Worm (Caenorhabditis elegans) whole organism, late embryonic: ENCODE data around the gene col-144.
A peak's percentile ranks its signal among the peaks of the same experiment; 100 is the strongest.

Experiments used
- C08G9.2 ChIP-seq: sonication (generic microtip); optimal IDR thresholded peaks from 2 replicates; lab custom pipeline; 2016; ENCODE audit warnings: mild to moderate bottlenecking, missing genetic modification characterization, moderate library complexity, missing compliant biosample characterization
- C38D4.7 ChIP-seq: fragments of 200-800 bp; sonication (Bioruptor generic); optimal IDR thresholded peaks from 2 replicates; lab custom pipeline; 2018; ENCODE audit warnings: mild to moderate bottlenecking, missing genetic modification characterization, moderate library complexity, missing compliant biosample characterization
- K02D7.2 ChIP-seq: sonication (generic microtip); optimal IDR thresholded peaks from 2 replicates; lab custom pipeline; 2017; ENCODE audit warnings: mild to moderate bottlenecking, missing genetic modification characterization, missing compliant biosample characterization
- K09A11.1 ChIP-seq: sonication (generic microtip); optimal IDR thresholded peaks from 2 replicates; lab custom pipeline; 2017; ENCODE audit warnings: antibody characterized with exemption, mild to moderate bottlenecking, missing genetic modification characterization, missing compliant biosample characterization; ENCODE audit not compliant: insufficient read depth
- Y22D7AL.16 ChIP-seq: sonication (generic microtip); optimal IDR thresholded peaks from 2 replicates; lab custom pipeline; 2016; ENCODE audit warnings: missing genetic modification characterization, missing compliant biosample characterization
- ama-1 ChIP-seq: fragments of 150-350 bp; optimal IDR thresholded peaks from 2 replicates; lab custom pipeline; 2014
- ceh-14 ChIP-seq: sonication (generic microtip); optimal IDR thresholded peaks from 2 replicates; lab custom pipeline; 2016; ENCODE audit warnings: missing genotype, missing genetic modification characterization, missing compliant biosample characterization
- ceh-19 ChIP-seq: fragments of 200-800 bp; sonication (Bioruptor generic); optimal IDR thresholded peaks from 2 replicates; lab custom pipeline; 2018; ENCODE audit warnings: mild to moderate bottlenecking, missing genetic modification characterization, missing compliant biosample characterization
- ceh-2 ChIP-seq: sonication (generic microtip); optimal IDR thresholded peaks from 2 replicates; lab custom pipeline; 2016; ENCODE audit warnings: missing genotype, missing genetic modification characterization, missing compliant biosample characterization
- ceh-24 ChIP-seq: sonication (generic microtip); optimal IDR thresholded peaks from 2 replicates; lab custom pipeline; 2016; ENCODE audit warnings: mild to moderate bottlenecking, missing genetic modification characterization, missing compliant biosample characterization
- ceh-30 ChIP-seq: fragments of 150-350 bp; optimal IDR thresholded peaks from 2 replicates; lab custom pipeline; 2014; ENCODE audit warnings: missing biosample characterization, missing genetic modification characterization
- ceh-48 ChIP-seq: sonication (generic microtip); optimal IDR thresholded peaks from 2 replicates; lab custom pipeline; 2016; ENCODE audit warnings: missing genetic modification characterization, inconsistent platforms, missing compliant biosample characterization
- dve-1 ChIP-seq: sonication (generic microtip); optimal IDR thresholded peaks from 2 replicates; lab custom pipeline; 2017; ENCODE audit warnings: antibody characterized with exemption, mild to moderate bottlenecking, missing genetic modification characterization, missing compliant biosample characterization
- elt-2 ChIP-seq: sonication (generic microtip); optimal IDR thresholded peaks from 2 replicates; lab custom pipeline; 2016; ENCODE audit warnings: missing genetic modification reagents, missing genetic modification characterization, missing compliant biosample characterization
- ets-4 ChIP-seq: sonication (generic microtip); optimal IDR thresholded peaks from 2 replicates; lab custom pipeline; 2016; ENCODE audit warnings: missing genetic modification characterization, missing compliant biosample characterization
- eyg-1 ChIP-seq: sonication (generic microtip); optimal IDR thresholded peaks from 2 replicates; lab custom pipeline; 2016; ENCODE audit warnings: missing genotype, missing genetic modification characterization, missing compliant biosample characterization
- fkh-6 ChIP-seq: sonication (generic microtip); optimal IDR thresholded peaks from 2 replicates; lab custom pipeline; 2016; ENCODE audit warnings: missing genetic modification characterization, missing compliant biosample characterization
- hlh-30 ChIP-seq: sonication (generic microtip); optimal IDR thresholded peaks from 2 replicates; lab custom pipeline; 2017; ENCODE audit warnings: antibody characterized with exemption, missing genetic modification characterization, missing compliant biosample characterization; ENCODE audit not compliant: insufficient read depth
- hlh-6 ChIP-seq: sonication (generic microtip); optimal IDR thresholded peaks from 2 replicates; lab custom pipeline; 2016; ENCODE audit warnings: missing genotype, missing genetic modification characterization, missing compliant biosample characterization
- hlh-8 ChIP-seq: sonication (generic microtip); optimal IDR thresholded peaks from 2 replicates; lab custom pipeline; 2016; ENCODE audit warnings: missing genotype, missing genetic modification characterization, missing compliant biosample characterization
- lim-6 ChIP-seq: sonication (generic microtip); optimal IDR thresholded peaks from 2 replicates; lab custom pipeline; 2016; ENCODE audit warnings: missing genetic modification characterization, missing compliant biosample characterization
- lin-11 ChIP-seq: fragments of 200-800 bp; sonication (Bioruptor generic); optimal IDR thresholded peaks from 2 replicates; lab custom pipeline; 2018; ENCODE audit warnings: mild to moderate bottlenecking, missing genetic modification characterization, missing compliant biosample characterization
- madf-2 ChIP-seq: sonication (generic microtip); optimal IDR thresholded peaks from 2 replicates; lab custom pipeline; 2017; ENCODE audit warnings: missing genetic modification characterization, missing compliant biosample characterization
- nhr-232 ChIP-seq: sonication (generic microtip); optimal IDR thresholded peaks from 2 replicates; lab custom pipeline; 2016; ENCODE audit warnings: missing genetic modification characterization, missing compliant biosample characterization
- pag-3 ChIP-seq: sonication (generic microtip); optimal IDR thresholded peaks from 2 replicates; lab custom pipeline; 2016; ENCODE audit warnings: missing compliant biosample characterization, missing genetic modification characterization, borderline replicate concordance
- pax-1 ChIP-seq: fragments of 150-350 bp; optimal IDR thresholded peaks from 2 replicates; lab custom pipeline; 2014; ENCODE audit warnings: missing biosample characterization, missing genetic modification characterization
- pha-2 ChIP-seq: sonication (generic microtip); optimal IDR thresholded peaks from 2 replicates; lab custom pipeline; 2017; ENCODE audit warnings: mild to moderate bottlenecking, missing genetic modification characterization, missing compliant biosample characterization
- pha-4 ChIP-seq: fragments of 150-350 bp; optimal IDR thresholded peaks from 2 replicates; lab custom pipeline; 2018; ENCODE audit warnings: missing biosample characterization, missing genetic modification reagents, missing genetic modification characterization
- pqm-1 ChIP-seq: sonication (generic microtip); optimal IDR thresholded peaks from 2 replicates; lab custom pipeline; 2016; ENCODE audit warnings: missing genetic modification characterization, missing compliant biosample characterization
- pros-1 ChIP-seq: fragments of 150-350 bp; optimal IDR thresholded peaks from 2 replicates; lab custom pipeline; 2014; ENCODE audit warnings: missing biosample characterization, missing genetic modification reagents, missing genetic modification characterization
- sox-2 ChIP-seq: fragments of 200-800 bp; sonication (Bioruptor generic); IDR thresholded peaks from 2 replicates; pipeline ENCODE4 v1.3.6; 2022; ENCODE audit warnings: missing genetic modification reagents, missing genetic modification characterization, missing compliant biosample characterization
- syd-9 ChIP-seq: sonication (generic microtip); optimal IDR thresholded peaks from 2 replicates; lab custom pipeline; 2016; ENCODE audit warnings: mild to moderate bottlenecking, missing genetic modification characterization, moderate library complexity, missing compliant biosample characterization
- tbx-2 ChIP-seq: sonication (generic microtip); optimal IDR thresholded peaks from 2 replicates; lab custom pipeline; 2016; ENCODE audit warnings: missing genetic modification characterization, missing compliant biosample characterization
- ttx-3 ChIP-seq: sonication (generic microtip); optimal IDR thresholded peaks from 2 replicates; lab custom pipeline; 2016; ENCODE audit warnings: missing genetic modification reagents, missing genetic modification characterization, missing compliant biosample characterization
- unc-3 ChIP-seq, 2 experiments: fragments of 200-800 bp in 1 of 2; sonication (Bioruptor generic) in 1 of 2; sonication (generic microtip) in 1 of 2; conservative IDR thresholded peaks in 1 of 2; optimal IDR thresholded peaks in 1 of 2; 2 replicates each; pipeline versions ENCODE4 v1.3.6 to Lab custom; 2016 to 2022; ENCODE audit warnings: missing compliant biosample characterization in 2 of 2, missing genetic modification characterization in 2 of 2, missing genetic modification reagents in 1 of 2
- unc-42 ChIP-seq: sonication (generic microtip); optimal IDR thresholded peaks from 2 replicates; lab custom pipeline; 2016; ENCODE audit warnings: missing genotype, missing genetic modification characterization, missing compliant biosample characterization
- unc-86 ChIP-seq: sonication (generic microtip); optimal IDR thresholded peaks from 2 replicates; lab custom pipeline; 2016; ENCODE audit warnings: missing genetic modification characterization, missing compliant biosample characterization
- zip-5 ChIP-seq: sonication (generic microtip); optimal IDR thresholded peaks from 2 replicates; lab custom pipeline; 2016; ENCODE audit warnings: missing genetic modification characterization, missing compliant biosample characterization
- ztf-16 ChIP-seq: sonication (generic microtip); optimal IDR thresholded peaks from 2 replicates; lab custom pipeline; 2017; ENCODE audit warnings: missing genetic modification characterization, missing compliant biosample characterization

The col-144 gene

ce11 chrV:9175218-9175837 is 14.9 kb upstream of the col-144 start, which contains the start of gene spas-1 (continued):
- TF ChIP-seq ceh-19 (GFP tag; lab: Kevin White, UChicago) = peak; percentile 53
- TF ChIP-seq ceh-30 (tag; lab: Kevin White, UChicago) = peak; percentile 39
- no peak for TF ChIP-seq K02D7.2 (tag; lab: Kevin White, UChicago)
- peak; percentile 34 for TF ChIP-seq K09A11.1
- TF ChIP-seq pha-4 = no peak
- TF ChIP-seq pax-1 (tag; lab: Kevin White, UChicago) = no peak
- TF ChIP-seq ceh-48 (tag; lab: Kevin White, UChicago) = peak; percentile 96
- TF ChIP-seq dve-1 = peak; percentile 51
- no peak for TF ChIP-seq lin-11
- TF ChIP-seq Y22D7AL.16 (tag; lab: Kevin White, UChicago) = no peak
- TF ChIP-seq ztf-16 (tag; lab: Kevin White, UChicago) = no peak
- TF ChIP-seq unc-3 (GFP tag; conservative IDR thresholded peaks at IDR 0.05; lab: Robert Waterston, UW) = no peak
- peak; percentile 52 for TF ChIP-seq unc-3 (tag; optimal IDR thresholded peaks at IDR 0.05; lab: Kevin White, UChicago)
- TF ChIP-seq sox-2 (GFP tag; lab: Robert Waterston, UW) = no peak; the same call in 1 of the 2 replicates
- peak; percentile 18 for TF ChIP-seq C38D4.7
- TF ChIP-seq zip-5 (tag; lab: Kevin White, UChicago) = peak; percentile 7
- peak; percentile 79 for TF ChIP-seq elt-2 (tag; lab: Kevin White, UChicago)
- TF ChIP-seq hlh-8 = no peak
- no peak for TF ChIP-seq ttx-3 (tag; lab: Kevin White, UChicago)
- TF ChIP-seq madf-2 (tag; lab: Kevin White, UChicago) = peak; percentile 8

- TF ChIP-seq ceh-19 (GFP tag; lab: Kevin White, UChicago) (no peak), tbx-2 (no peak), unc-42 (tag; lab: Kevin White, UChicago) (no peak), hlh-30 (tag; lab: Kevin White, UChicago) (no peak), ceh-24 (tag; lab: Kevin White, UChicago) (no peak), ets-4 (tag; lab: Kevin White, UChicago) (no peak), lim-6 (tag; lab: Kevin White, UChicago) (no peak), pax-1 (tag; lab: Kevin White, UChicago) (no peak), unc-86 (tag; lab: Kevin White, UChicago) (no peak), hlh-6 (no peak), fkh-6 (tag; lab: Kevin White, UChicago) (no peak), pha-2 (tag; lab: Kevin White, UChicago) (no peak), pros-1 (tag; lab: Kevin White, UChicago) (no peak), ceh-2 (tag; lab: Kevin White, UChicago) (no peak), nhr-232 (tag; lab: Kevin White, UChicago) (no peak), pag-3 (tag; lab: Kevin White, UChicago) (no peak), ama-1 (lab: Kevin White, UChicago) (no peak), sox-2 (GFP tag; lab: Robert Waterston, UW) (no peak)
Observed at ce11 chrV:9173789-9174188, 13.3 kb upstream of the col-144 start, which contains the start of gene pqn-16. TSS of gene pqn-16 (plus strand) at chrV:9174089.

- TF ChIP-seq nhr-232 (tag; lab: Kevin White, UChicago) = no peak
- no peak for TF ChIP-seq pqm-1 (tag; lab: Kevin White, UChicago)
- no peak for TF ChIP-seq eyg-1 (tag; lab: Kevin White, UChicago)
- no peak for TF ChIP-seq unc-42 (tag; lab: Kevin White, UChicago)
- TF ChIP-seq syd-9 (tag; lab: Kevin White, UChicago) = no peak
- TF ChIP-seq K02D7.2 (tag; lab: Kevin White, UChicago) = no peak
- TF ChIP-seq dve-1 = no peak
- no peak for TF ChIP-seq ceh-14 (tag; lab: Kevin White, UChicago)
- TF ChIP-seq C08G9.2 (tag; lab: Kevin White, UChicago) = no peak
Observed at ce11 chrV:9172989-9173388, 12.5 kb upstream of the col-144 start, which contains the start of gene gad-3. TSS of gene gad-3 (minus strand) at chrV:9173005.
